Fruit fly (Drosophila melanogaster) whole organism, embryonic: ENCODE measurements around the gene CG43295.

Experiments
- Ada2b ChIP-seq: fragments of 200-800 bp; sonication (Bioruptor generic); IDR thresholded peaks from 2 replicates; pipeline ENCODE4 v1.3.6; 2022; ENCODE audit warnings: missing biosample characterization, missing genetic modification characterization
- Aef1 ChIP-seq: fragments of 200-800 bp; sonication (Bioruptor generic); IDR thresholded peaks from 3 replicates; pipeline ENCODE4 v1.3.6; 2022; ENCODE audit warnings: missing biosample characterization, missing genetic modification characterization
- Atf3 ChIP-seq: fragments of 200-800 bp; sonication (Bioruptor generic); optimal IDR thresholded peaks from 3 replicates; lab custom pipeline; 2016; ENCODE audit warnings: missing biosample characterization, missing genetic modification characterization
- BtbVII ChIP-seq: fragments of 200-800 bp; sonication (Bioruptor generic); optimal IDR thresholded peaks from 3 replicates; lab custom pipeline; 2017; ENCODE audit warnings: missing biosample characterization, mild to moderate bottlenecking, missing genetic modification characterization
- CG11695 ChIP-seq: fragments of 200-800 bp; sonication (Bioruptor generic); IDR thresholded peaks from 3 replicates; pipeline ENCODE4 v1.3.6; 2022; ENCODE audit warnings: missing biosample characterization, missing genetic modification characterization
- CG13287 ChIP-seq: fragments of 200-800 bp; sonication (Bioruptor generic); IDR thresholded peaks from 2 replicates; pipeline ENCODE4 v1.3.6; 2022; ENCODE audit warnings: missing biosample characterization, missing genetic modification characterization; ENCODE audit not compliant: partially characterized antibody
- CG13424 ChIP-seq: fragments of 200-800 bp; sonication (Bioruptor generic); optimal IDR thresholded peaks from 2 replicates; lab custom pipeline; 2019; ENCODE audit warnings: missing biosample characterization, mild to moderate bottlenecking, missing genetic modification characterization, moderate library complexity
- CG14710 ChIP-seq: fragments of 200-800 bp; sonication (Bioruptor generic); optimal IDR thresholded peaks from 3 replicates; lab custom pipeline; 2019; ENCODE audit warnings: missing biosample characterization, mild to moderate bottlenecking, missing genetic modification characterization, moderate library complexity
- CG15696 ChIP-seq: fragments of 200-800 bp; sonication (Bioruptor generic); optimal IDR thresholded peaks from 2 replicates; lab custom pipeline; 2019; ENCODE audit warnings: missing biosample characterization, mild to moderate bottlenecking, missing genetic modification characterization, moderate library complexity
- CG17359 ChIP-seq: fragments of 200-800 bp; sonication (Bioruptor generic); optimal IDR thresholded peaks from 3 replicates; lab custom pipeline; 2018; ENCODE audit warnings: missing biosample characterization, mild to moderate bottlenecking, missing genetic modification characterization, moderate library complexity
- CG17829 ChIP-seq: fragments of 200-800 bp; optimal IDR thresholded peaks from 2 replicates; lab custom pipeline; 2019; ENCODE audit warnings: missing biosample characterization, mild to moderate bottlenecking, missing genetic modification characterization, moderate library complexity
- CG18599 ChIP-seq: fragments of 200-800 bp; sonication (Bioruptor generic); optimal IDR thresholded peaks from 3 replicates; lab custom pipeline; 2017; ENCODE audit warnings: missing biosample characterization, missing genetic modification characterization, mild to moderate bottlenecking, moderate library complexity, missing genetic modification reagents
- CG34376 ChIP-seq: fragments of 200-800 bp; sonication (Bioruptor generic); optimal IDR thresholded peaks from 2 replicates; lab custom pipeline; 2018; ENCODE audit warnings: missing biosample characterization, mild to moderate bottlenecking, missing genetic modification characterization
- CG3995 ChIP-seq: fragments of 200-800 bp; sonication (Bioruptor generic); optimal IDR thresholded peaks from 3 replicates; lab custom pipeline; 2016; ENCODE audit warnings: missing biosample characterization, missing genetic modification characterization
- CG43689 ChIP-seq: fragments of 200-800 bp; sonication (Bioruptor generic); IDR thresholded peaks from 2 replicates; pipeline ENCODE4 v1.3.6; 2022; ENCODE audit warnings: missing biosample characterization, missing genetic modification characterization
- CG4617 ChIP-seq: fragments of 200-800 bp; sonication (Bioruptor generic); optimal IDR thresholded peaks from 3 replicates; lab custom pipeline; 2016; ENCODE audit warnings: missing biosample characterization, missing genetic modification characterization, borderline replicate concordance
- CG6654 ChIP-seq: fragments of 200-800 bp; sonication (Bioruptor generic); optimal IDR thresholded peaks from 2 replicates; lab custom pipeline; 2017; ENCODE audit warnings: missing biosample characterization, mild to moderate bottlenecking, missing genetic modification characterization
- CG7271 ChIP-seq: fragments of 200-800 bp; sonication (Bioruptor generic); optimal IDR thresholded peaks from 2 replicates; lab custom pipeline; 2018; ENCODE audit warnings: missing biosample characterization, mild to moderate bottlenecking, missing genetic modification characterization, moderate library complexity
- CG7928 ChIP-seq: fragments of 200-800 bp; sonication (Bioruptor generic); optimal IDR thresholded peaks from 2 replicates; lab custom pipeline; 2017; ENCODE audit warnings: missing biosample characterization, mild to moderate bottlenecking, missing genetic modification characterization
- CG8765 ChIP-seq: fragments of 200-800 bp; sonication (Bioruptor generic); IDR thresholded peaks from 2 replicates; pipeline ENCODE4 v1.3.6; 2022; ENCODE audit warnings: missing biosample characterization, missing genetic modification characterization
- CG9797 ChIP-seq: fragments of 200-800 bp; sonication (Bioruptor generic); optimal IDR thresholded peaks from 3 replicates; lab custom pipeline; 2018; ENCODE audit warnings: missing biosample characterization, mild to moderate bottlenecking, missing genetic modification characterization
- CG9932 ChIP-seq: fragments of 200-800 bp; sonication (Bioruptor generic); IDR thresholded peaks from 2 replicates; pipeline ENCODE4 v1.3.6; 2022; ENCODE audit warnings: missing biosample characterization, missing genetic modification characterization
- Dad ChIP-seq: fragments of 200-800 bp; sonication (Bioruptor generic); optimal IDR thresholded peaks from 3 replicates; lab custom pipeline; 2016; ENCODE audit warnings: missing biosample characterization, missing genetic modification characterization
- Dbx ChIP-seq: fragments of 200-800 bp; sonication (Bioruptor generic); IDR thresholded peaks from 3 replicates; pipeline ENCODE4 v1.3.6; 2022; ENCODE audit warnings: missing biosample characterization, missing genetic modification characterization
- Dfd ChIP-seq, 2 experiments: fragments of >200 bp; optimal IDR thresholded peaks; 2 replicates each; lab custom pipeline; 2017; ENCODE audit warnings: missing biosample characterization in 2 of 2, missing genetic modification characterization in 2 of 2
- Doc2 ChIP-seq: fragments of 200-800 bp; sonication (Bioruptor generic); IDR thresholded peaks from 2 replicates; pipeline ENCODE4 v1.3.6; 2022; ENCODE audit warnings: missing biosample characterization, missing genetic modification characterization
- Ets97D ChIP-seq: fragments of 200-800 bp; sonication (Bioruptor generic); optimal IDR thresholded peaks from 3 replicates; lab custom pipeline; 2016; ENCODE audit warnings: missing biosample characterization, missing genetic modification characterization
- Gug ChIP-seq: fragments of 200-800 bp; sonication (Bioruptor generic); IDR thresholded peaks from 4 replicates; pipeline ENCODE4 v1.3.6; 2022; ENCODE audit warnings: missing biosample characterization, missing genetic modification characterization
- HLH3B ChIP-seq: fragments of 200-800 bp; sonication (Bioruptor generic); IDR thresholded peaks from 2 replicates; pipeline ENCODE4 v1.3.6; 2022; ENCODE audit warnings: missing biosample characterization, missing genetic modification characterization
- HLH54F ChIP-seq: fragments of 200-800 bp; sonication (Bioruptor generic); optimal IDR thresholded peaks from 3 replicates; lab custom pipeline; 2016; ENCODE audit warnings: missing biosample characterization, missing genetic modification characterization
- Kr ChIP-seq: fragments of 200-800 bp; sonication (Bioruptor generic); optimal IDR thresholded peaks from 2 replicates; lab custom pipeline; 2017; ENCODE audit warnings: missing biosample characterization, mild to moderate bottlenecking, missing genetic modification characterization
- NC2α ChIP-seq: fragments of 200-800 bp; sonication (Bioruptor generic); optimal IDR thresholded peaks from 2 replicates; lab custom pipeline; 2016; ENCODE audit warnings: missing biosample characterization, missing genetic modification characterization
- Nf-YB ChIP-seq: fragments of 200-800 bp; sonication (Bioruptor generic); optimal IDR thresholded peaks from 3 replicates; lab custom pipeline; 2019; ENCODE audit warnings: missing biosample characterization, mild to moderate bottlenecking, missing genetic modification characterization, moderate library complexity
- ash1 ChIP-seq: fragments of 200-800 bp; sonication (Bioruptor generic); optimal IDR thresholded peaks from 2 replicates; lab custom pipeline; 2018; ENCODE audit warnings: missing biosample characterization, mild to moderate bottlenecking, missing genetic modification characterization
- ato ChIP-seq: fragments of 200-800 bp; sonication (Bioruptor generic); IDR thresholded peaks from 2 replicates; pipeline ENCODE4 v1.3.6; 2022; ENCODE audit warnings: missing biosample characterization, missing genetic modification characterization; ENCODE audit not compliant: partially characterized antibody
- bab2 ChIP-seq: fragments of 200-800 bp; sonication (Bioruptor generic); optimal IDR thresholded peaks from 2 replicates; lab custom pipeline; 2016; ENCODE audit warnings: missing biosample characterization, missing genetic modification characterization
- bowl ChIP-seq: fragments of 200-800 bp; sonication (Bioruptor generic); IDR thresholded peaks from 2 replicates; pipeline ENCODE4 v1.3.6; 2022; ENCODE audit warnings: missing biosample characterization, missing genetic modification characterization
- cg ChIP-seq: fragments of 200-800 bp; sonication (Bioruptor generic); optimal IDR thresholded peaks from 3 replicates; lab custom pipeline; 2019; ENCODE audit warnings: missing biosample characterization, mild to moderate bottlenecking, missing genetic modification characterization, moderate library complexity
- croc ChIP-seq: fragments of 200-800 bp; sonication (Bioruptor generic); conservative IDR thresholded peaks from 3 replicates; pipeline ENCODE4 v1.3.6; 2022; ENCODE audit warnings: missing biosample characterization, missing genetic modification characterization
- dan ChIP-seq: fragments of 200-800 bp; sonication (Bioruptor generic); IDR thresholded peaks from 2 replicates; pipeline ENCODE4 v1.3.6; 2022; ENCODE audit warnings: missing biosample characterization, missing genetic modification characterization
- dpn ChIP-seq, 2 experiments: fragments of 200-800 bp; sonication (Bioruptor generic); optimal IDR thresholded peaks; 3 replicates each; lab custom pipeline; 2016; ENCODE audit warnings: missing biosample characterization in 2 of 2, missing genetic modification characterization in 2 of 2
- fd3F ChIP-seq: fragments of 200-800 bp; sonication (Bioruptor generic); optimal IDR thresholded peaks from 2 replicates; lab custom pipeline; 2018; ENCODE audit warnings: missing biosample characterization, mild to moderate bottlenecking, missing genetic modification characterization, moderate library complexity
- gsb ChIP-seq: fragments of 200-800 bp; sonication (Bioruptor generic); IDR thresholded peaks from 2 replicates; pipeline ENCODE4 v1.3.6; 2022; ENCODE audit warnings: missing biosample characterization, missing genetic modification characterization
- her ChIP-seq: fragments of 200-800 bp; sonication (Bioruptor generic); optimal IDR thresholded peaks from 2 replicates; lab custom pipeline; 2016; ENCODE audit warnings: missing biosample characterization, missing genetic modification characterization
- lov ChIP-seq, 2 experiments: fragments of 200-800 bp in 1 of 2; fragments of >200 bp in 1 of 2; sonication (Bioruptor generic) in 1 of 2; IDR thresholded peaks in 1 of 2; optimal IDR thresholded peaks in 1 of 2; 2 replicates in 1 of 2; 3 replicates in 1 of 2; pipeline versions ENCODE4 v1.3.6 to Lab custom; 2017 to 2022; ENCODE audit warnings: missing biosample characterization in 1 of 2, missing genetic modification characterization in 1 of 2
- pita ChIP-seq: fragments of 200-800 bp; sonication (Bioruptor generic); optimal IDR thresholded peaks from 2 replicates; lab custom pipeline; 2017; ENCODE audit warnings: missing biosample characterization, mild to moderate bottlenecking, missing genetic modification characterization
- sens-2 ChIP-seq: fragments of 200-800 bp; sonication (Bioruptor generic); IDR thresholded peaks from 2 replicates; pipeline ENCODE4 v1.3.6; 2022; ENCODE audit warnings: missing biosample characterization, missing genetic modification characterization
- ssp ChIP-seq: fragments of 200-800 bp; sonication (Bioruptor generic); IDR thresholded peaks from 2 replicates; pipeline ENCODE4 v1.3.6; 2022; ENCODE audit warnings: missing biosample characterization, missing genetic modification characterization
- yki ChIP-seq: fragments of >200 bp; optimal IDR thresholded peaks from 3 replicates; lab custom pipeline; 2018
- zen2 ChIP-seq: fragments of 200-800 bp; sonication (Bioruptor generic); IDR thresholded peaks from 3 replicates; pipeline ENCODE4 v1.3.6; 2022; ENCODE audit warnings: missing biosample characterization, missing genetic modification characterization; ENCODE audit not compliant: partially characterized antibody
- zfh1 ChIP-seq: fragments of 200-800 bp; sonication (Bioruptor generic); IDR thresholded peaks from 3 replicates; pipeline ENCODE4 v1.3.6; 2022; ENCODE audit warnings: missing biosample characterization, missing genetic modification characterization

The CG43295 gene

dm6 chr3L:16105528-16105927 is at the start of gene CG43295, which contains the start of gene IntS9:
TSS of gene CG43295 (plus strand) at chr3L:16105852.
TSS of gene IntS9 (minus strand) at chr3L:16105627.
- TF ChIP-seq lov (optimal IDR thresholded peaks at IDR 0.05; lab: Kevin White, UChicago), result no peak
- peak; percentile 74; the same call in 1 of the 3 replicates for TF ChIP-seq lov (GFP tag; IDR thresholded peaks at IDR 0.05; lab: Robert Waterston, UW)
- peak; percentile 86 for TF ChIP-seq HLH3B
- TF ChIP-seq zfh1 (GFP tag; lab: Robert Waterston, UW), result peak; percentile 90
- TF ChIP-seq her, result peak; percentile 77
- TF ChIP-seq CG13287 (GFP tag; lab: Robert Waterston, UW), result peak; percentile 66
- TF ChIP-seq fd3F, result peak; percentile 58
- peak; percentile 65 for TF ChIP-seq CG15696 (tag; lab: Kevin White, UChicago)
- peak; percentile 36; the same call in 1 of the 2 replicates for TF ChIP-seq bowl
- peak; percentile 71 for TF ChIP-seq Ets97D (GFP tag; lab: Kevin White, UChicago)
- TF ChIP-seq CG7271 (tag; lab: Kevin White, UChicago), result peak; percentile 70
- no peak for TF ChIP-seq Kr (GFP tag; lab: Kevin White, UChicago)
- peak; percentile 43 for TF ChIP-seq CG6654 (GFP tag; lab: Kevin White, UChicago)
- no peak for TF ChIP-seq CG9797 (GFP tag; lab: Kevin White, UChicago)
- TF ChIP-seq dan (GFP tag; lab: Robert Waterston, UW), result no peak; the same call in 1 of the 2 replicates
- TF ChIP-seq CG34376 (GFP tag; lab: Kevin White, UChicago), result peak; percentile 35
- TF ChIP-seq Gug (GFP tag; lab: Robert Waterston, UW), result peak; percentile 68
- no peak for TF ChIP-seq Nf-YB (GFP tag; lab: Kevin White, UChicago)
- peak; percentile 78 for TF ChIP-seq CG13424
- no peak for TF ChIP-seq BtbVII (GFP tag; lab: Kevin White, UChicago)
- peak; percentile 82 for TF ChIP-seq Aef1 (GFP tag; lab: Robert Waterston, UW)
- TF ChIP-seq CG4617 (GFP tag; lab: Kevin White, UChicago), result peak; percentile 77
- peak; percentile 53 for TF ChIP-seq CG43689
- peak; percentile 82 for TF ChIP-seq CG17829 (tag; lab: Kevin White, UChicago)
- TF ChIP-seq Dad (GFP tag; lab: Kevin White, UChicago), result peak; percentile 76
- peak; percentile 86 for TF ChIP-seq Ada2b (GFP tag; lab: Robert Waterston, UW)
- TF ChIP-seq cg (GFP tag; lab: Kevin White, UChicago), result no peak
- peak; percentile 86 for TF ChIP-seq bab2 (GFP tag; lab: Kevin White, UChicago)
- TF ChIP-seq Dfd (GFP tag; optimal IDR thresholded peaks at IDR 0.05; lab: Kevin White, UChicago), result no peak
- TF ChIP-seq yki (lab: Kevin White, UChicago), result no peak
- TF ChIP-seq CG3995 (GFP tag; lab: Kevin White, UChicago), result peak; percentile 55
- TF ChIP-seq ash1 (GFP tag; lab: Kevin White, UChicago), result no peak
- TF ChIP-seq CG18599 (GFP tag; lab: Kevin White, UChicago), result peak; percentile 84
- no peak for TF ChIP-seq pita
- TF ChIP-seq CG7928, result peak; percentile 96
- peak; percentile 75 for TF ChIP-seq CG8765 (GFP tag; lab: Robert Waterston, UW)
- peak; percentile 79 for TF ChIP-seq CG9932 (GFP tag; lab: Robert Waterston, UW)
- peak; percentile 82 for TF ChIP-seq Dbx (GFP tag; lab: Robert Waterston, UW)
- TF ChIP-seq Doc2 (GFP tag; lab: Robert Waterston, UW), result no peak
- TF ChIP-seq CG17359 (tag; lab: Kevin White, UChicago), result peak; percentile 73
- TF ChIP-seq gsb, result no peak
- peak; percentile 55 for TF ChIP-seq ssp (GFP tag; lab: Robert Waterston, UW)
- TF ChIP-seq dpn (GFP tag; optimal IDR thresholded peaks at IDR 0.05; lab: Kevin White, UChicago), result peak; percentile 87 to 89
- TF ChIP-seq NC2α (GFP tag; lab: Kevin White, UChicago), result peak; percentile 79
- TF ChIP-seq ato (GFP tag; lab: Robert Waterston, UW), result no peak
- peak; percentile 89 for TF ChIP-seq HLH54F (GFP tag; lab: Kevin White, UChicago)
- peak; percentile 79 for TF ChIP-seq Atf3 (GFP tag; lab: Kevin White, UChicago)
- TF ChIP-seq zen2 (GFP tag; lab: Robert Waterston, UW), result no peak
- peak; percentile 77; the same call in 1 of the 2 replicates for TF ChIP-seq sens-2 (GFP tag; lab: Robert Waterston, UW)
- peak; percentile 61 for TF ChIP-seq croc (GFP tag; lab: Robert Waterston, UW)
- TF ChIP-seq CG11695 (GFP tag; lab: Robert Waterston, UW), result peak; percentile 77
- peak; percentile 83 for TF ChIP-seq CG14710 (tag; lab: Kevin White, UChicago)
